Worm (Caenorhabditis elegans) whole organism, L3 larva: ENCODE results near the gene bas-1.

Experiments used
- ceh-82 ChIP-seq: fragments of 150-350 bp; optimal IDR thresholded peaks from 2 replicates; lab custom pipeline; 2014; ENCODE audit warnings: missing biosample characterization, missing genetic modification characterization
- ceh-9 ChIP-seq: sonication (generic microtip); optimal IDR thresholded peaks from 2 replicates; lab custom pipeline; 2018; ENCODE audit warnings: missing biosample characterization, missing genetic modification characterization
- egl-27 ChIP-seq: sonication (generic microtip); optimal IDR thresholded peaks from 4 replicates; lab custom pipeline; 2017; ENCODE audit warnings: missing biosample characterization, missing genetic modification reagents, missing genetic modification characterization
- elt-1 ChIP-seq: fragments of 150-350 bp; optimal IDR thresholded peaks from 2 replicates; lab custom pipeline; 2014; ENCODE audit warnings: missing biosample characterization, missing genetic modification characterization
- fos-1 ChIP-seq: fragments of 150-350 bp; optimal IDR thresholded peaks from 2 replicates; lab custom pipeline; 2014; ENCODE audit warnings: missing biosample characterization, missing genetic modification characterization
- nhr-11 ChIP-seq: fragments of 150-350 bp; optimal IDR thresholded peaks from 2 replicates; lab custom pipeline; 2014; ENCODE audit warnings: missing biosample characterization, missing genetic modification characterization
- nhr-12 ChIP-seq: fragments of 150-350 bp; optimal IDR thresholded peaks from 2 replicates; lab custom pipeline; 2014; ENCODE audit warnings: missing biosample characterization, missing genetic modification characterization
- nhr-76 ChIP-seq: fragments of 150-350 bp; sonication (generic microtip); optimal IDR thresholded peaks from 5 replicates; lab custom pipeline; 2014; ENCODE audit warnings: missing biosample characterization, missing genetic modification characterization
- snpc-4 ChIP-seq: fragments of 150-350 bp; optimal IDR thresholded peaks from 2 replicates; lab custom pipeline; 2014; ENCODE audit warnings: missing biosample characterization, missing genetic modification characterization
- unc-62 ChIP-seq: fragments of 150-350 bp; sonication (generic microtip); optimal IDR thresholded peaks from 4 replicates; lab custom pipeline; 2014; ENCODE audit warnings: missing biosample characterization, missing genetic modification reagents, missing genetic modification characterization
- ztf-11 ChIP-seq: fragments of 150-350 bp; optimal IDR thresholded peaks from 2 replicates; lab custom pipeline; 2014; ENCODE audit warnings: missing biosample characterization, missing genetic modification characterization
- ztf-4 ChIP-seq: fragments of 150-350 bp; optimal IDR thresholded peaks from 2 replicates; lab custom pipeline; 2014; ENCODE audit warnings: missing biosample characterization, missing genetic modification characterization

DNA sequence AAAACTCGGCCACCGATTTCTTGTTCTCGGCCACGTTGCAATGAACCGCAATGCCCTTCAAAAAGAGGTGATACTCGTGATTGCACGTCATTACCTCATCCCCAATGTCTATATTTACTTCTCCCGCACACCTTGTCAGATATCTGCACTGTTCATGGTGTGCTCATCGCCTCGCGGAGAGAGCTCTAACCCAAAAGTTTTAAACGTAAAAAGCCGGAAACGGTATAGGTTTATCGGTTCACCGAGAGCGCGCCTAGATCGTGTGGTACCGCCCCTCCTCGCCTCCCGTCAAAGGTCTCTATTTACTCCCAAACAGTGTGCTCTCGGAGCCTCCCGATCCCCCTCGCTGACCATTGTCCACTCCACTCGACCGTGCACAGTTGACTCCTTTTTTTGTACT lies 27.4 kb upstream of the bas-1 start, which contains the start of gene F56D2.3:
- no peak for TF ChIP-seq egl-27 (tag; lab: Kevin White, UChicago)
- TF ChIP-seq snpc-4 = no peak
- TF ChIP-seq nhr-76 = no peak
- no peak for TF ChIP-seq elt-1 (tag; lab: Kevin White, UChicago)
- no peak for TF ChIP-seq ceh-82 (tag; lab: Kevin White, UChicago)
- no peak for TF ChIP-seq ztf-4 (tag; lab: Kevin White, UChicago)
- TF ChIP-seq fos-1 (tag; lab: Kevin White, UChicago) = no peak
- TF ChIP-seq nhr-11 (tag; lab: Kevin White, UChicago) = no peak
- no peak for TF ChIP-seq unc-62 (GFP tag; lab: Kevin White, UChicago)
- no peak for TF ChIP-seq nhr-12 (tag; lab: Kevin White, UChicago)
- no peak for TF ChIP-seq ztf-11
- no peak for TF ChIP-seq ceh-9 (tag; lab: Kevin White, UChicago)
